Fruit fly (Drosophila melanogaster) ovary, adult (tissue): Measurements from ENCODE around the gene CG34325.

Experiments used
- CG17801 ChIP-seq: fragments of 200-800 bp; optimal IDR thresholded peaks from 2 replicates; lab custom pipeline; 2019; ENCODE audit warnings: missing biosample characterization, mild to moderate bottlenecking, missing genetic modification characterization, moderate library complexity; ENCODE audit not compliant: partially characterized antibody

Gene CG34325

DNA sequence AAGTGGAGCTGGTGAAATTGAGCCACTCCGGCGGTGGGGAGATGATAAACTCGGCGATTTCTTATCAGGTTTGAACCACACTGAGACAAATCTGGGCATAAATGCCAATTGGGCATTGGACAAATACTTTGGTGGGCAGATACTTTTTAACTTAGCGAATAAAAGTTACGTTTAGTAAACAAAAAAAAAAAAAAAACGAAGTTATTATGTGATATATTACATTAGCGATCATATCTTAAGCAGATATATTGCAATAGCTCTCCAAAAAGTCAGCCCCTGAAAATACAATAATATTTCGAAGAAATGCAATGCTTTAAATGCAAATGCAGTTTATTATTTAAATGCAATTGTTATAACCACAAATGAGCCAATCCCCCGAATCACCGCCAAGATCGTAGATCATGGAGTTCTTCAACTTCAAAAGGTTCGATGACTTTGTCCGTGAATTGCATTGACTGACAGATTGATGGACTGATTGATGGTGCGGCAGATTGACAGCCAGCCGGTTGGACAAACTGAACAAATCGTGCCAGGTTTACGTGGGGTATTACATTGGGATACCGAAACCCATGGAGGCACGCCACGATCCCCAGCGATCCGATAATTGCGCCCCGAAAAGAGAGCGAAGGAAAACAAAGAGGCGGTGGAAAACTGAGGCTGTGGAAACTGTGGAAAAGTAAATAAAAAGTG lies 23.2 kb downstream of the CG34325 start:
- TF ChIP-seq CG17801 (GFP tag; lab: Kevin White, UChicago) = no peak

DNA sequence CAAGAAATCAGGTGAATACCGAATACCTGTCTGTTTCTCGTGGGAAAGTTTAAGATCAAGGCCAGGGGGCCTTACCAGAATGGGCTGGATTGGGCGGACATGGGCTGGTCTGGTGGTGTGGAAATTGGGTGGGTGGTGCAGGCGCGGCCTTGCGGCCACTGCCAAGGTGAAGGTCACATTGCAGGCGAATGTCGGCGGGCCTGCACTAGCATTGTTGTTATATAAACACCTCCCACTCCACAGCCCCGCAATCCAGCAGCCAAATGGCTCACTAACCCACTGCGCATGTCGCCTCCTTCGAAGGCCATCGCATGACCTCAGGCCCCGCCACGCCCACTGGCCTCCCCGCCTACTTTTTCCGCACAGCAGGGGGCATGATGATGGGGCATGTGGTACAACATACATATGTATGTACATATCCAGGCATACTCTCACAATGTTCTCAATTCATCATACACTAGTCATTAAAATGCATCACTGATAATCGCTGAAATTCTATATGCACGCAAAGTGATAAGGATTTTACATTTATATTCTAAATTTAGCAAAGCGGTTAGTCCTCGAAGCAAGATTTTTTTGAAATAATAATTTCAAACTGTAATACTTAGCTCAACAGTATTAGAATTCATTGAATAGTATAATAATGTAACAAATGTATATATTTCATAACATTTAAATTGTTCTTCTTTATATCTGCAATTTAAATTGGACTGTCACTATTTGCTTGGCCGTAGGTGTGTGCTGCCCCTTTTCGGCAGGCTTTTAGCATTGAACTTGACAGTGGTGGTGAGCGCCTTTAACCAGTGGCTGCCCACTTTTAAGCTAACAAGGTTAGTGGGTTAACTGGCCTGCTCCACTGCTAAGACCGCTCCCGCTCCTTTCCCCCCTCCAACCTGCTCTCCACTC lies 24.3 kb downstream of the CG34325 start:
- TF ChIP-seq CG17801 (GFP tag; lab: Kevin White, UChicago) = no peak

dm6 chrX:16695658-16696181 lies 25.5 kb downstream of the CG34325 start, which contains the start of gene CG4678:
TSS of gene CG4678 (plus strand) at chrX:16696131.
- no peak for TF ChIP-seq CG17801 (GFP tag; lab: Kevin White, UChicago)

DNA sequence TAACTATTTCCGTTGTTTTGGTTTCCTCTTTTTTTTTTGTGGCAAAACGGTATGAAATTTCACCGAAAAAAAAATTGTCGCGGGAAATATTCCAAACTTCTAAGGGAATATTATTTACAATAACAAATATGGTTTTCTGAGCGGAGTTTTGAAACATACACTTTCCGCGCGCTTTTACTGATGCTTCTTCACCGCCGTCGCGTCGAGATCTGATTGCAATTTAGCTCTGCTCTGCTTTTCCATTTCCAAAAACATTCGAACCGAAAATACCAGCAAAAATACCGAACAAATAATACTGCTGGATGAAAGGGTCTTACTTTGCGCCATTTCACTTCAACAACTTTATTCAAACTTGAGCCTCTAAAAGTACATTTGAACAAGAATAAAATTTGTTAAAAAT lies 26.3 kb downstream of the CG34325 start, which contains the start of gene Septin4:
Gene Septin4, minus strand, starts transcription at position 215 of the 400 bp plus-strand sequence.
- TF ChIP-seq CG17801 (GFP tag; lab: Kevin White, UChicago) = no peak

dm6 chrX:16694477-16694876 lies 26.7 kb downstream of the CG34325 start:
- TF ChIP-seq CG17801 (GFP tag; lab: Kevin White, UChicago) = no peak

- TF ChIP-seq CG17801 (GFP tag; lab: Kevin White, UChicago) = no peak
Observed at dm6 chrX:16693805-16694387, 27.3 kb downstream of the CG34325 start.

DNA sequence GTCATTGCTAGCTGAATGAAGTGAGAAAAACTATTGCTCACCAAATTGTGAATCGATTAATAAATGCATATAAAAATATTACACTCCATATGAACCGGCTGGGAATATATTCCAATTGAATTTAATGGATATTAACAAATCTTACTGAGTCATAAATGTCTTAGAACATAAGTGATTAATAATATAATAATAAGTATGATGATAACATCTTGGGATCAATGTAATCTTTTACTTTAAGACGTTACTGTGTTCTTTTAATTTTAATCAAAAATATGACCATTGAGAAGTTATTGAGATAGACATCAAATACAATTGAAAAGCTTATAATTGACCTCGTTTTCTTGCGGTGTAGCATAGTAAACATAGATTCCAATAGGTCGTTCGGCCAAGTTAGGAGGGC lies 28.9 kb downstream of the CG34325 start:
- no peak for TF ChIP-seq CG17801 (GFP tag; lab: Kevin White, UChicago)

dm6 chrX:16691440-16691839 lies 29.8 kb downstream of the CG34325 start:
- TF ChIP-seq CG17801 (GFP tag; lab: Kevin White, UChicago) = peak; percentile 49

DNA sequence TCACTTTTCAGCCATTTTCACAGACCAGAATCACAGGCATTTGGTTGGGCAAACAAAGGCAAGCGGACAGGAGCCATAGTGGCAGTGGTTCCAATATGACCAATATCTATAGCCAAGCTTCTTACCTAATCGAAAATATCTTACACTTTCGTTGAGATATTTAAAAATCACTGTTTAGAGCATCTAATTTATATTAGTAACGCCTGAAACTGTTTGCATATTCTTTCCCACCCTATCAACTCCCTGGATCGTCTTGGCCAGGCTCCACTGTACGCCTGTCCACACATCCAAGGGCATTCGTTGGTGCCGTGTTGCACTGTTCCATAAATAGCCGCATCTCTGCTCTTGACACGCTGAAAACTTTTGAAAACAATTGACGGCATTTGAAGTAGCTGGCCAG lies 30.7 kb downstream of the CG34325 start:
- TF ChIP-seq CG17801 (GFP tag; lab: Kevin White, UChicago) = no peak

DNA sequence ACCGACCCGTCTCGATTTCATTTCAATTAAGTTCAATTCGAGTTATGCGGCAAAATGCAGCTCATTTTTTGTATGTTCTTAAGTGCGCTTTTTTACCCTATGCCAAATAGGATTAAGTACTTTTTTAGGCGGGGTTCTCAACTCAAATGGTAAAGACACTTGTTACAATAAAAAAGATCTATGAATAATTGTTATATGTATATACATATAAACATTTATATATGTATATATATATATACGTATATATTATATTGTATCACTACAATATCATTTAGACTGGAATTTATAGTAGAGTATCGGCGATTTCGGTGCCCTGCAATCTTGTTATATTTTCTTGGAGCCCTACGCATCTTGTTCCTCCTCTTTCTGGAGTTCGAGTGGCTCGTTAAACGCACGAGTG lies 31.2 kb downstream of the CG34325 start:
- TF ChIP-seq CG17801 (GFP tag; lab: Kevin White, UChicago) = no peak

- no peak for TF ChIP-seq CG17801 (GFP tag; lab: Kevin White, UChicago)
Observed at dm6 chrX:16689339-16689738, 31.9 kb downstream of the CG34325 start.

DNA sequence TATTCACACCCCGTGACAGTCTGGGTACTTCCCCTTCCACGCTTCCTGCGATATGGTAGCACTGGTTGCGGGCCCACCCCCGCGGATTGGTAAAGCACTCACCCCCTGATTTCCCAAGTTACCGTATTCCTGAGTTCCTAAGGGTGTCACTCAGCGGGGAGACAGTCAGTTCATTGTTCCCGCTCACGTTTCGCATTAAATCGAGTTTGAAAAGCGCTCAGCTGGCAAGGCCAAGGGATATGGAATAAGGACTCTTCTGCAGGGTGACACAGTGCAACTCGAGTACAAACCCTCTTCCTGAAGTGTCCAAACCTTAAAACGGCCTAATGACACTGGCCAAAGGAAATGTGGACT lies 33.1 kb downstream of the CG34325 start:
- no peak for TF ChIP-seq CG17801 (GFP tag; lab: Kevin White, UChicago)

dm6 chrX:16687400-16688105 lies 33.7 kb downstream of the CG34325 start:
- TF ChIP-seq CG17801 (GFP tag; lab: Kevin White, UChicago) = no peak

DNA sequence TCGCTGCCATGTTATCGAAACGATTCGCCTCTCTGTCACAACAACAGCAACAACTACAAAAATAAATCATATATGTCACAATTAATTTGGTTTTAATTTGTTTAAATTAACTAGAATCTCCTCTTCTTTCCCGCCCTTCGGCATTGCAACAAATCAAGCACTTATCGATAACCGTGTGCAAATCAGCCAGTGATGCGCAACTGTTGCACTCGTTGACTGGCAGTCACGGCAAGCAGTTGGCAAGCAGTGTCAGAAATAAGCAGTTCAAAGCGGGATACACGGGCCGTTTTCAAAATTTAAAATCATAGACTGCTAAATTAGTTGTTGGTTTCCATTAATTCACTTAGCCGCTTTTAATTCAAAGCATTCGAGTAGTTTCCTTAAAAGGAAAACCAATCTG lies 37.4 kb downstream of the CG34325 start, which contains the start of gene Axs:
Gene Axs, minus strand, starts transcription at position 131 of the 400 bp plus-strand sequence.
- no peak for TF ChIP-seq CG17801 (GFP tag; lab: Kevin White, UChicago)
